Fruit fly (Drosophila melanogaster): ENCODE data around the gene CG42526.

DNA sequence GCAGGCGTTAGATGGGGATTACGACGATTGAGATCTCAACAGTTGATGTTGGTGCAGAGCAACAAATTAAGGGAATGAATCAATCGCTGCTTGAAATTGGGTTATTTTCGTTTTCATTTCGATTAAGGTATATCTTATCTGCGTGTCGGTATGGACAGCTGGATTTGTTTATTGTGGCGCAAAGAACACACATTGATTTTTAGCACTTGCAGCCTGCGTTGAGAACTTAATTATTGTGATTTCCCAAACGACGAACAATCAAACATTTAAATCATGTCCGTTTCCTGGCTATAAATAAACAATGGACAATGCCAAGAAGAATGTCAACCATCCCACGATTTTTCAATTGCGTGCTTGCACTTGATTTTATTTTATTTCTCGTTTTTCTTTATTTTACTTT, 37.2 kb downstream of the CG42526 start:
- TF ChIP-seq CG8478 (optimal IDR thresholded peaks at IDR 0.05) (no peak), CTCF (optimal IDR thresholded peaks at IDR 0.05) (no peak)
